Fruit fly (Drosophila melanogaster) whole organism, embryonic: ENCODE results near the gene CG11617.

ENCODE experiments used
- Atf-2 ChIP-seq: fragments of 200-800 bp; sonication (Bioruptor generic); optimal IDR thresholded peaks from 2 replicates; lab custom pipeline; 2016; ENCODE audit warnings: missing biosample characterization, missing genetic modification characterization
- CG10147 ChIP-seq: fragments of 200-800 bp; sonication (Bioruptor generic); optimal IDR thresholded peaks from 2 replicates; lab custom pipeline; 2019; ENCODE audit warnings: missing biosample characterization, mild to moderate bottlenecking, missing genetic modification characterization, moderate library complexity
- CG11456 ChIP-seq: fragments of 200-800 bp; sonication (Bioruptor generic); IDR thresholded peaks from 3 replicates; pipeline ENCODE4 v1.3.6; 2022; ENCODE audit warnings: missing biosample characterization, missing genetic modification characterization
- CG12391 ChIP-seq: fragments of 200-800 bp; sonication (Bioruptor generic); optimal IDR thresholded peaks from 3 replicates; lab custom pipeline; 2018; ENCODE audit warnings: missing biosample characterization, mild to moderate bottlenecking, missing genetic modification characterization, moderate library complexity
- CG1529 ChIP-seq: fragments of 200-800 bp; sonication (Bioruptor generic); optimal IDR thresholded peaks from 3 replicates; lab custom pipeline; 2018; ENCODE audit warnings: missing biosample characterization, missing genetic modification characterization
- CG15514 ChIP-seq: fragments of 200-800 bp; sonication (Bioruptor generic); optimal IDR thresholded peaks from 3 replicates; lab custom pipeline; 2017; ENCODE audit warnings: missing biosample characterization, missing genetic modification characterization, mild to moderate bottlenecking, moderate library complexity, missing genetic modification reagents
- CG15696 ChIP-seq: fragments of 200-800 bp; sonication (Bioruptor generic); optimal IDR thresholded peaks from 2 replicates; lab custom pipeline; 2019; ENCODE audit warnings: missing biosample characterization, mild to moderate bottlenecking, missing genetic modification characterization, moderate library complexity
- CG16863 ChIP-seq: fragments of 200-800 bp; sonication (Bioruptor generic); optimal IDR thresholded peaks from 3 replicates; lab custom pipeline; 2016; ENCODE audit warnings: missing biosample characterization, missing genetic modification characterization
- CG17361 ChIP-seq: fragments of 200-800 bp; sonication (Bioruptor generic); IDR thresholded peaks from 3 replicates; pipeline ENCODE4 v1.3.6; 2022; ENCODE audit warnings: missing biosample characterization, missing genetic modification characterization
- CG4328 ChIP-seq: fragments of 200-800 bp; sonication (Bioruptor generic); optimal IDR thresholded peaks from 3 replicates; lab custom pipeline; 2017; ENCODE audit warnings: missing biosample characterization, missing genetic modification reagents, missing genetic modification characterization
- CG4730 ChIP-seq: fragments of 200-800 bp; sonication (Bioruptor generic); IDR thresholded peaks from 2 replicates; pipeline ENCODE4 v1.3.6; 2022; ENCODE audit warnings: missing biosample characterization, missing genetic modification characterization
- CG7839 ChIP-seq: fragments of 200-800 bp; sonication (Bioruptor generic); optimal IDR thresholded peaks from 3 replicates; lab custom pipeline; 2018; ENCODE audit warnings: missing biosample characterization, mild to moderate bottlenecking, missing genetic modification characterization, moderate library complexity
- CG7928 ChIP-seq: fragments of 200-800 bp; sonication (Bioruptor generic); optimal IDR thresholded peaks from 2 replicates; lab custom pipeline; 2017; ENCODE audit warnings: missing biosample characterization, mild to moderate bottlenecking, missing genetic modification characterization
- CG7987 ChIP-seq: fragments of 200-800 bp; sonication (Bioruptor generic); optimal IDR thresholded peaks from 2 replicates; lab custom pipeline; 2018; ENCODE audit warnings: missing biosample characterization, mild to moderate bottlenecking, missing genetic modification characterization, moderate library complexity
- CG8089 ChIP-seq: fragments of 200-800 bp; sonication (Bioruptor generic); optimal IDR thresholded peaks from 3 replicates; lab custom pipeline; 2016; ENCODE audit warnings: missing biosample characterization, missing genetic modification characterization
- CHES-1-like ChIP-seq: fragments of 200-800 bp; sonication (Bioruptor generic); optimal IDR thresholded peaks from 2 replicates; lab custom pipeline; 2016; ENCODE audit warnings: missing biosample characterization, missing genetic modification characterization
- CrebB ChIP-seq: fragments of 200-800 bp; sonication (Bioruptor generic); optimal IDR thresholded peaks from 3 replicates; lab custom pipeline; 2018; ENCODE audit warnings: missing biosample characterization, mild to moderate bottlenecking, missing genetic modification characterization
- D ChIP-seq, 2 experiments: fragments of 200-800 bp in 1 of 2; fragments of >200 bp in 1 of 2; sonication (Bioruptor generic) in 1 of 2; optimal IDR thresholded peaks; 2 replicates in 1 of 2; 3 replicates in 1 of 2; lab custom pipeline; 2017; ENCODE audit warnings: mild to moderate bottlenecking in 1 of 2, missing biosample characterization in 1 of 2, missing genetic modification characterization in 1 of 2, missing genetic modification reagents in 1 of 2
- D19A ChIP-seq: fragments of 200-800 bp; optimal IDR thresholded peaks from 3 replicates; lab custom pipeline; 2019; ENCODE audit warnings: missing biosample characterization, mild to moderate bottlenecking, missing genetic modification characterization, moderate library complexity
- Dp ChIP-seq: fragments of 200-800 bp; sonication (Bioruptor generic); optimal IDR thresholded peaks from 2 replicates; lab custom pipeline; 2018; ENCODE audit warnings: missing biosample characterization, mild to moderate bottlenecking, missing genetic modification characterization, moderate library complexity
- E2f2 ChIP-seq: fragments of 200-800 bp; sonication (Bioruptor generic); IDR thresholded peaks from 2 replicates; pipeline ENCODE4 v1.3.6; 2022; ENCODE audit warnings: missing biosample characterization, missing genetic modification characterization
- Fer1 ChIP-seq: fragments of 200-800 bp; sonication (Bioruptor generic); optimal IDR thresholded peaks from 2 replicates; lab custom pipeline; 2017; ENCODE audit warnings: missing biosample characterization, mild to moderate bottlenecking, missing genetic modification characterization
- HLH4C ChIP-seq: fragments of 200-800 bp; sonication (Bioruptor generic); IDR thresholded peaks from 3 replicates; pipeline ENCODE4 v1.3.6; 2022; ENCODE audit warnings: missing biosample characterization, missing genetic modification characterization; ENCODE audit not compliant: partially characterized antibody
- Myb ChIP-seq: fragments of 200-800 bp; sonication (Bioruptor generic); optimal IDR thresholded peaks from 2 replicates; lab custom pipeline; 2016; ENCODE audit warnings: missing biosample characterization, missing genetic modification characterization
- Nf-YA ChIP-seq: fragments of 200-800 bp; sonication (Bioruptor generic); IDR thresholded peaks from 2 replicates; pipeline ENCODE4 v1.3.6; 2022; ENCODE audit warnings: missing biosample characterization, missing genetic modification characterization
- Scr ChIP-seq: fragments of 200-800 bp; sonication (Bioruptor generic); IDR thresholded peaks from 2 replicates; pipeline ENCODE4 v1.3.6; 2022; ENCODE audit warnings: missing biosample characterization, missing genetic modification characterization; ENCODE audit not compliant: partially characterized antibody
- Sox102F ChIP-seq: fragments of 200-800 bp; sonication (Bioruptor generic); optimal IDR thresholded peaks from 2 replicates; lab custom pipeline; 2018; ENCODE audit warnings: missing biosample characterization, mild to moderate bottlenecking, missing genetic modification characterization, moderate library complexity
- Stat92E ChIP-seq, 3 experiments: fragments of >200 bp in 2 of 3; fragments of 200-800 bp in 1 of 3; sonication (Bioruptor generic) in 1 of 3; optimal IDR thresholded peaks; 2 replicates each; lab custom pipeline; 2017 to 2019; ENCODE audit warnings: missing biosample characterization in 3 of 3, missing genetic modification characterization in 3 of 3, mild to moderate bottlenecking in 1 of 3, moderate library complexity in 1 of 3
- YL-1 ChIP-seq: fragments of 200-800 bp; sonication (Bioruptor generic); optimal IDR thresholded peaks from 3 replicates; lab custom pipeline; 2017; ENCODE audit warnings: missing biosample characterization, mild to moderate bottlenecking, missing genetic modification characterization
- az2 ChIP-seq: fragments of 200-800 bp; sonication (Bioruptor generic); optimal IDR thresholded peaks from 3 replicates; lab custom pipeline; 2016; ENCODE audit warnings: missing biosample characterization, missing genetic modification characterization
- cad ChIP-seq: fragments of >200 bp; optimal IDR thresholded peaks from 2 replicates; lab custom pipeline; 2017; ENCODE audit warnings: missing biosample characterization, missing genetic modification characterization
- crp ChIP-seq, 2 experiments: fragments of 200-800 bp; sonication (Bioruptor generic); optimal IDR thresholded peaks; 2 replicates in 1 of 2; 3 replicates in 1 of 2; lab custom pipeline; 2017; ENCODE audit warnings: missing biosample characterization in 2 of 2, missing genetic modification characterization in 2 of 2, mild to moderate bottlenecking in 1 of 2, moderate library complexity in 1 of 2
- eyg ChIP-seq: fragments of 200-800 bp; sonication (Bioruptor generic); optimal IDR thresholded peaks from 3 replicates; lab custom pipeline; 2016; ENCODE audit warnings: missing biosample characterization, missing genetic modification characterization
- ind ChIP-seq: fragments of 200-800 bp; sonication (Bioruptor generic); optimal IDR thresholded peaks from 3 replicates; lab custom pipeline; 2016; ENCODE audit warnings: missing biosample characterization, missing genetic modification characterization
- kay ChIP-seq: fragments of 200-800 bp; sonication (Bioruptor generic); optimal IDR thresholded peaks from 2 replicates; lab custom pipeline; 2016; ENCODE audit warnings: missing biosample characterization, missing genetic modification characterization
- maf-S ChIP-seq: fragments of 200-800 bp; sonication (Bioruptor generic); optimal IDR thresholded peaks from 2 replicates; lab custom pipeline; 2016; ENCODE audit warnings: missing biosample characterization, missing genetic modification characterization
- mirr ChIP-seq: fragments of 200-800 bp; sonication (Bioruptor generic); optimal IDR thresholded peaks from 3 replicates; lab custom pipeline; 2018; ENCODE audit warnings: missing biosample characterization, mild to moderate bottlenecking, missing genetic modification characterization
- nerfin-1 ChIP-seq: fragments of 200-800 bp; sonication (Bioruptor generic); optimal IDR thresholded peaks from 3 replicates; lab custom pipeline; 2019; ENCODE audit warnings: missing biosample characterization, mild to moderate bottlenecking, missing genetic modification characterization, moderate library complexity
- pb ChIP-seq: fragments of 200-800 bp; sonication (Bioruptor generic); optimal IDR thresholded peaks from 3 replicates; lab custom pipeline; 2016; ENCODE audit warnings: missing biosample characterization, missing genetic modification characterization
- pfk ChIP-seq: fragments of 200-800 bp; sonication (Bioruptor generic); optimal IDR thresholded peaks from 2 replicates; lab custom pipeline; 2018; ENCODE audit warnings: missing biosample characterization, mild to moderate bottlenecking, missing genetic modification characterization, moderate library complexity
- pho ChIP-seq: fragments of 200-800 bp; sonication (Bioruptor generic); optimal IDR thresholded peaks from 2 replicates; lab custom pipeline; 2016; ENCODE audit warnings: missing biosample characterization, missing genetic modification characterization
- pros ChIP-seq: fragments of 200-800 bp; sonication (Bioruptor generic); optimal IDR thresholded peaks from 3 replicates; lab custom pipeline; 2019; ENCODE audit warnings: missing biosample characterization, mild to moderate bottlenecking, missing genetic modification characterization, moderate library complexity
- sens ChIP-seq: fragments of 200-800 bp; sonication (Bioruptor generic); peaks from one replicate; lab custom pipeline; 2016; ENCODE audit warnings: missing biosample characterization, missing genetic modification characterization
- sens-2 ChIP-seq: fragments of 200-800 bp; sonication (Bioruptor generic); IDR thresholded peaks from 2 replicates; pipeline ENCODE4 v1.3.6; 2022; ENCODE audit warnings: missing biosample characterization, missing genetic modification characterization
- stwl ChIP-seq: fragments of 200-800 bp; sonication (Bioruptor generic); optimal IDR thresholded peaks from 3 replicates; lab custom pipeline; 2018; ENCODE audit warnings: missing biosample characterization, mild to moderate bottlenecking, missing genetic modification characterization, moderate library complexity
- tap ChIP-seq: fragments of 200-800 bp; optimal IDR thresholded peaks from 3 replicates; lab custom pipeline; 2019; ENCODE audit warnings: missing biosample characterization, mild to moderate bottlenecking, missing genetic modification characterization, moderate library complexity
- tll ChIP-seq, 2 experiments: fragments of 200-800 bp in 1 of 2; fragments of >200 bp in 1 of 2; sonication (Bioruptor generic) in 1 of 2; optimal IDR thresholded peaks; 2 replicates each; lab custom pipeline; 2017 to 2019; ENCODE audit warnings: missing biosample characterization in 2 of 2, missing genetic modification characterization in 2 of 2, mild to moderate bottlenecking in 1 of 2, moderate library complexity in 1 of 2
- trem ChIP-seq: fragments of 200-800 bp; optimal IDR thresholded peaks from 3 replicates; lab custom pipeline; 2019; ENCODE audit warnings: missing biosample characterization, mild to moderate bottlenecking, missing genetic modification characterization, moderate library complexity
- vnd ChIP-seq: fragments of 200-800 bp; sonication (Bioruptor generic); IDR thresholded peaks from 3 replicates; pipeline ENCODE4 v1.3.6; 2022; ENCODE audit warnings: missing biosample characterization, missing genetic modification characterization; ENCODE audit not compliant: partially characterized antibody
- zen2 ChIP-seq: fragments of 200-800 bp; sonication (Bioruptor generic); IDR thresholded peaks from 3 replicates; pipeline ENCODE4 v1.3.6; 2022; ENCODE audit warnings: missing biosample characterization, missing genetic modification characterization; ENCODE audit not compliant: partially characterized antibody

Gene CG11617

dm6 chr2L:155994-156393 is 51.1 kb downstream of the CG11617 start, which contains the start of gene CG3436 (continued):
- no peak for TF ChIP-seq Sox102F (GFP tag; lab: Kevin White, UChicago)
- TF ChIP-seq Stat92E (GFP tag; optimal IDR thresholded peaks at IDR 0.05; lab: Kevin White, UChicago), result peak in 1 of 3 experiments; percentile 2
- TF ChIP-seq tap (tag; lab: Kevin White, UChicago), result no peak
- TF ChIP-seq vnd, result no peak
- TF ChIP-seq CG7839, result no peak
- no peak for TF ChIP-seq mirr (GFP tag; lab: Kevin White, UChicago)
- no peak for TF ChIP-seq sens-2 (GFP tag; lab: Robert Waterston, UW)
- no peak for TF ChIP-seq D19A (tag; lab: Kevin White, UChicago)
- no peak for TF ChIP-seq pros (GFP tag; lab: Kevin White, UChicago)
- no peak for TF ChIP-seq CG4328 (GFP tag; lab: Kevin White, UChicago)
- no peak for TF ChIP-seq CG16863 (GFP tag; lab: Kevin White, UChicago)
- no peak for TF ChIP-seq tll (GFP tag; optimal IDR thresholded peaks at IDR 0.05; lab: Kevin White, UChicago)
- TF ChIP-seq az2, result no peak
- no peak for TF ChIP-seq kay (GFP tag; lab: Kevin White, UChicago)
- no peak for TF ChIP-seq eyg (GFP tag; lab: Kevin White, UChicago)
- no peak for TF ChIP-seq pb (GFP tag; lab: Kevin White, UChicago)
- TF ChIP-seq HLH4C (GFP tag; lab: Robert Waterston, UW), result no peak
- TF ChIP-seq sens (GFP tag; lab: Kevin White, UChicago), result peak; percentile 67
- no peak for TF ChIP-seq Atf-2 (GFP tag; lab: Kevin White, UChicago)
- TF ChIP-seq pfk (GFP tag; lab: Kevin White, UChicago), result no peak
- TF ChIP-seq cad (GFP tag; lab: Kevin White, UChicago), result no peak
- no peak for TF ChIP-seq CG8089 (GFP tag; lab: Kevin White, UChicago)
- TF ChIP-seq CG7928 (GFP tag; lab: Kevin White, UChicago), result no peak
- TF ChIP-seq Nf-YA (GFP tag; lab: Robert Waterston, UW), result no peak
- TF ChIP-seq zen2, result no peak
- no peak for TF ChIP-seq CG1529 (GFP tag; lab: Kevin White, UChicago)
- TF ChIP-seq CG17361, result no peak
- TF ChIP-seq CG10147, result no peak
- peak; percentile 62 for TF ChIP-seq YL-1 (GFP tag; lab: Kevin White, UChicago)

dm6 chr2L:155215-155712 is 51.8 kb downstream of the CG11617 start, which contains the start of gene Pus10:
Gene Pus10, minus strand, starts transcription at chr2L:155305.
- TF ChIP-seq Atf-2 (GFP tag; lab: Kevin White, UChicago) (no peak), Dp (peak; percentile 38), nerfin-1 (peak; percentile 61), Myb (GFP tag; lab: Kevin White, UChicago) (peak; percentile 12), CG7987 (peak; percentile 14), CG4730 (GFP tag; lab: Robert Waterston, UW) (no peak), CrebB (tag; lab: Kevin White, UChicago) (peak; percentile 15), ind (GFP tag; lab: Kevin White, UChicago) (no peak), E2f2 (GFP tag; lab: Robert Waterston, UW) (no peak), Fer1 (GFP tag; lab: Kevin White, UChicago) (peak; percentile 29), CG11456 (GFP tag; lab: Robert Waterston, UW) (no peak), D (optimal IDR thresholded peaks at IDR 0.05; lab: Kevin White, UChicago) (peak; percentile 83), D (GFP tag; optimal IDR thresholded peaks at IDR 0.05; lab: Kevin White, UChicago) (no peak), CG15514 (peak; percentile 54), maf-S (no peak), pho (no peak), crp (GFP tag; optimal IDR thresholded peaks at IDR 0.05; lab: Kevin White, UChicago) (peak; percentile 54 to 92), trem (tag; lab: Kevin White, UChicago) (peak; percentile 17), CHES-1-like (GFP tag; lab: Kevin White, UChicago) (peak; percentile 38), stwl (tag; lab: Kevin White, UChicago) (peak; percentile 64), CG12391 (tag; lab: Kevin White, UChicago) (peak; percentile 2), CG15696 (tag; lab: Kevin White, UChicago) (no peak), Scr (no peak)
